Worm (Caenorhabditis elegans) whole organism, late embryonic: ENCODE results near the gene Y82E9BL.3.

Experiments used
- hlh-8 ChIP-seq: sonication (generic microtip); optimal IDR thresholded peaks from 2 replicates; lab custom pipeline; 2016; ENCODE audit warnings: missing genotype, missing genetic modification characterization, missing compliant biosample characterization
- npax-4 ChIP-seq: sonication (generic microtip); optimal IDR thresholded peaks from 2 replicates; lab custom pipeline; 2016; ENCODE audit warnings: missing genetic modification characterization, missing compliant biosample characterization
- sdc-2 ChIP-seq: sonication (generic microtip); optimal IDR thresholded peaks from 2 replicates; lab custom pipeline; 2016; ENCODE audit warnings: missing genotype, missing genetic modification characterization, missing compliant biosample characterization
- sox-2 ChIP-seq: fragments of 200-800 bp; sonication (Bioruptor generic); IDR thresholded peaks from 2 replicates; pipeline ENCODE4 v1.3.6; 2022; ENCODE audit warnings: missing genetic modification reagents, missing genetic modification characterization, missing compliant biosample characterization
- ztf-16 ChIP-seq: sonication (generic microtip); optimal IDR thresholded peaks from 2 replicates; lab custom pipeline; 2017; ENCODE audit warnings: missing genetic modification characterization, missing compliant biosample characterization

- no peak for TF ChIP-seq npax-4 (tag; lab: Kevin White, UChicago)
- no peak for TF ChIP-seq hlh-8 (tag; lab: Kevin White, UChicago)
- no peak for TF ChIP-seq sox-2 (GFP tag; lab: Robert Waterston, UW)
- no peak for TF ChIP-seq ztf-16
- no peak for TF ChIP-seq sdc-2 (tag; lab: Kevin White, UChicago)
Measured at ce11 chrIII:1324513-1324912, 26.1 kb downstream of the Y82E9BL.3 start, which contains the start of gene fbxa-14.
